Worm (Caenorhabditis elegans): ENCODE data around the gene F45C12.17.

F45C12.17 gene

ce11 chrII:1695861-1696260, 30.1 kb upstream of the F45C12.17 start, which contains the start of gene F58E1.13:
F58E1.13 (minus strand) TSS chrII:1695872.
- TF ChIP-seq ets-7 (tag; optimal IDR thresholded peaks at IDR 0.05) (no peak), ceh-13 (GFP tag; optimal IDR thresholded peaks at IDR 0.05) (no peak), F13C5.2 (tag; optimal IDR thresholded peaks at IDR 0.05) (no peak), tbx-11 (GFP tag; IDR thresholded peaks at IDR 0.05) (no peak), tra-4 (tag; optimal IDR thresholded peaks at IDR 0.05) (no peak), flt-1 (GFP tag; IDR thresholded peaks at IDR 0.05) (no peak), scrt-1 (GFP tag; IDR thresholded peaks at IDR 0.05) (no peak), hmg-4 (GFP tag; optimal IDR thresholded peaks at IDR 0.05) (no peak), pes-1 (GFP tag; IDR thresholded peaks at IDR 0.05) (no peak)

DNA sequence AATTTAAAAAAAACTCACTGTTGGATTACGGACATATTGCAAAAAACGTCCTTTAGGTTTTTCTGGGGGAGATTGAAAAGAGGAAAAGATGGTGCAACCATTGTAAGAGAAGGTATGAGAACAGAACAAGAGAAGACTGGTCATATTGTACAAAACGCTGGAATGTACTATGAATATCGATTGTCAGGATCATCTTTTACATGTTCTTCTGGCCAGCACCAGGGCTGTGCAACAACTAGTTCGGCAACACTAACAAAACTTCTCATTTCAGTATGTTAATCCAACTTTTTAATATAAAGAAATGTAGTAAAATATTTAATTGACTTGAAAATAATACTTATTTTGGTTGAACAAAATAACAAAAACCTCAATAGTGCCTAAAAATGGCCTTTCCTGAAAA, 22.5 kb upstream of the F45C12.17 start, which contains the start of gene fbxb-47:
fbxb-47 (minus strand) TSS at position 101 of the 400 bp plus-strand sequence.
- no peak for TF ChIP-seq tbx-37 (GFP tag; conservative IDR thresholded peaks at IDR 0.05)
- TF ChIP-seq aly-1 (tag; optimal IDR thresholded peaks at IDR 0.05) = no peak

ce11 chrII:1706385-1706784, 19.5 kb upstream of the F45C12.17 start, which contains the start of gene sdz-18:
sdz-18 (minus strand) TSS chrII:1706485.
- TF ChIP-seq ama-1 (optimal IDR thresholded peaks at IDR 0.05) (no peak), ceh-36 (tag; optimal IDR thresholded peaks at IDR 0.05) (no peak), ets-7 (tag; optimal IDR thresholded peaks at IDR 0.05) (no peak), sea-1 (GFP tag; conservative IDR thresholded peaks at IDR 0.05) (no peak)

ce11 chrII:1709959-1710358, 16.0 kb upstream of the F45C12.17 start, which contains the start of gene fbxa-184:
fbxa-184 (plus strand) TSS chrII:1710259.
- no peak for TF ChIP-seq tra-4 (tag; optimal IDR thresholded peaks at IDR 0.05)
- TF ChIP-seq sea-1 (GFP tag; conservative IDR thresholded peaks at IDR 0.05) = no peak
- no peak for TF ChIP-seq tbx-37 (GFP tag; conservative IDR thresholded peaks at IDR 0.05)

DNA sequence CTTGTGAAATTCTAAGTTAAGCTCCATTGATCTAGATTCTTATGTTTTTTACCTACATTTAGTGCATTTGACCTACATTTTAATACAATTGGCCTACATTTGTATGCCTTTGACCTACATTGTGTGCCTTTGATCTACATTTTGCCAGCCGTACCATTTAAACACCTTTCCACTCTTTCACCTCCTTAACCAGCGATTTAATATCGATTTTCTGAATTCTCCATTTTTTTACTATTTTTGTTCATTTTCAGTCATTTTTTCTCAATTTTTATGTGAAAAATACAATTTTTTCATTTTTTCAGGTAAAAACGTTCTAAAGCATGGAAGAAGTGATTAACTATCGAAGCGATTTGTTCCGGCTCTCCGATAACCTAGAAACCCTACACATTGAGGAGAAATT, 13.0 kb upstream of the F45C12.17 start, which contains the start of gene btb-7:
btb-7 (plus strand) TSS at position 301 of the 400 bp plus-strand sequence.
- no peak for TF ChIP-seq sea-1 (GFP tag; conservative IDR thresholded peaks at IDR 0.05)
- TF ChIP-seq hmbx-1 (tag; optimal IDR thresholded peaks at IDR 0.05) = no peak
- TF ChIP-seq tbx-11 (GFP tag; IDR thresholded peaks at IDR 0.05) = no peak
- TF ChIP-seq B0310.2 (tag; optimal IDR thresholded peaks at IDR 0.05) = no peak
- TF ChIP-seq aly-1 (tag; optimal IDR thresholded peaks at IDR 0.05) = no peak
- no peak for TF ChIP-seq hnd-1 (tag; optimal IDR thresholded peaks at IDR 0.05)
- no peak for TF ChIP-seq ets-7 (tag; optimal IDR thresholded peaks at IDR 0.05)
- no peak for TF ChIP-seq tra-4 (tag; optimal IDR thresholded peaks at IDR 0.05)
- no peak for TF ChIP-seq flt-1 (GFP tag; IDR thresholded peaks at IDR 0.05)

- TF ChIP-seq sea-1 (GFP tag; conservative IDR thresholded peaks at IDR 0.05) (no peak), ceh-36 (tag; optimal IDR thresholded peaks at IDR 0.05) (no peak), ceh-13 (GFP tag; optimal IDR thresholded peaks at IDR 0.05) (peak; percentile 1), hmg-4 (GFP tag; optimal IDR thresholded peaks at IDR 0.05) (no peak)
Observed at ce11 chrII:1714772-1715353, 11.0 kb upstream of the F45C12.17 start, which contains the start of gene btb-6. btb-6 (plus strand) TSS chrII:1715303.

DNA sequence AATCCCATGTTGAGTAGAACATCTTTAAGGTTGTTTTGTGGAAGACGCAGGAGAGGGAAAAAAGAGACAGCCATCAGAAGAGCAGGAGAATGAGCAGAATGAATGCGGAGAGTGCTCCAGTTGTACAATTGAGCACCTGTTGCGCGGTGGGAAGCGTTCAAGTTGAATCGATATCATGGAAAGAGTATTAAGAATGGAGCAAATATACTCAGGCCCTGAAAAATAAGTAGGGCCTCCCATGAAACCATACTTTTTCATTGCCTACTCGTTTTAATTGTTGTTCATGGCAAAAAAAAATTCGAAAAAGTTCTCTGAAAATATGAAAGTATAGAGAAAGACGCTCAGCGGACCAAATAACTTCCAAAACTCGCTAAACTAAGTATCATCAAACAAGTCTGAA, 6.8 kb upstream of the F45C12.17 start, which contains the start of gene fbxb-48:
fbxb-48 (minus strand) TSS at position 101 of the 400 bp plus-strand sequence.
- no peak for TF ChIP-seq hmg-4 (GFP tag; optimal IDR thresholded peaks at IDR 0.05)
- no peak for TF ChIP-seq pes-1 (GFP tag; IDR thresholded peaks at IDR 0.05)

ce11 chrII:1722394-1722793, 3.5 kb upstream of the F45C12.17 start, which contains the start of the genes fbxb-5 and btb-8:
fbxb-5 (minus strand) TSS chrII:1722494.
btb-8 (plus strand) TSS chrII:1722770.
- TF ChIP-seq tbx-37 (GFP tag; conservative IDR thresholded peaks at IDR 0.05) (no peak), pes-1 (GFP tag; IDR thresholded peaks at IDR 0.05) (no peak), flt-1 (GFP tag; IDR thresholded peaks at IDR 0.05) (no peak), tbx-11 (GFP tag; IDR thresholded peaks at IDR 0.05) (no peak), ets-7 (tag; optimal IDR thresholded peaks at IDR 0.05) (no peak), tra-4 (tag; optimal IDR thresholded peaks at IDR 0.05) (no peak), ama-1 (optimal IDR thresholded peaks at IDR 0.05) (no peak), hmg-4 (GFP tag; optimal IDR thresholded peaks at IDR 0.05) (no peak)

ce11 chrII:1724314-1724713, 1.6 kb upstream of the F45C12.17 start, which contains the start of gene fbxb-11:
fbxb-11 (plus strand) TSS chrII:1724614.
- no peak for TF ChIP-seq aly-1 (tag; optimal IDR thresholded peaks at IDR 0.05)
- no peak for TF ChIP-seq tbx-37 (GFP tag; conservative IDR thresholded peaks at IDR 0.05)
- no peak for TF ChIP-seq hmg-4 (GFP tag; optimal IDR thresholded peaks at IDR 0.05)
- no peak for TF ChIP-seq flt-1 (GFP tag; IDR thresholded peaks at IDR 0.05)
- TF ChIP-seq ceh-36 (tag; optimal IDR thresholded peaks at IDR 0.05) = no peak
- TF ChIP-seq pes-1 (GFP tag; IDR thresholded peaks at IDR 0.05) = no peak
- no peak for TF ChIP-seq scrt-1 (GFP tag; IDR thresholded peaks at IDR 0.05)
- TF ChIP-seq ets-7 (tag; optimal IDR thresholded peaks at IDR 0.05) = no peak
- TF ChIP-seq ceh-13 (GFP tag; optimal IDR thresholded peaks at IDR 0.05) = no peak
- TF ChIP-seq tbx-11 (GFP tag; IDR thresholded peaks at IDR 0.05) = no peak
- no peak for TF ChIP-seq F13C5.2 (tag; optimal IDR thresholded peaks at IDR 0.05)
- TF ChIP-seq B0310.2 (tag; optimal IDR thresholded peaks at IDR 0.05) = no peak
- TF ChIP-seq hmbx-1 (tag; optimal IDR thresholded peaks at IDR 0.05) = no peak
